Fruit fly (Drosophila melanogaster) whole organism, embryonic: ENCODE measurements around the gene Ppm1.

Experiments used
- Bgb ChIP-seq: fragments of 200-800 bp; sonication (Bioruptor generic); IDR thresholded peaks from 2 replicates; pipeline ENCODE4 v1.3.6; 2022; ENCODE audit warnings: missing biosample characterization, missing genetic modification characterization; ENCODE audit not compliant: partially characterized antibody
- CG10209 ChIP-seq: fragments of 200-800 bp; sonication (Bioruptor generic); optimal IDR thresholded peaks from 3 replicates; lab custom pipeline; 2017; ENCODE audit warnings: missing biosample characterization, mild to moderate bottlenecking, missing genetic modification characterization, missing genetic modification reagents
- CG10431 ChIP-seq: fragments of 200-800 bp; sonication (Bioruptor generic); optimal IDR thresholded peaks from 3 replicates; lab custom pipeline; 2018; ENCODE audit warnings: missing biosample characterization, mild to moderate bottlenecking, missing genetic modification characterization
- CG1233 ChIP-seq: fragments of 200-800 bp; sonication (Bioruptor generic); optimal IDR thresholded peaks from 4 replicates; lab custom pipeline; 2018; ENCODE audit warnings: missing biosample characterization, mild to moderate bottlenecking, missing genetic modification characterization
- CG13287 ChIP-seq: fragments of 200-800 bp; sonication (Bioruptor generic); IDR thresholded peaks from 2 replicates; pipeline ENCODE4 v1.3.6; 2022; ENCODE audit warnings: missing biosample characterization, missing genetic modification characterization; ENCODE audit not compliant: partially characterized antibody
- CG18619 ChIP-seq: fragments of 200-800 bp; sonication (Bioruptor generic); optimal IDR thresholded peaks from 3 replicates; lab custom pipeline; 2017; ENCODE audit warnings: missing biosample characterization, mild to moderate bottlenecking, missing genetic modification characterization
- CG3163 ChIP-seq: fragments of 200-800 bp; sonication (Bioruptor generic); optimal IDR thresholded peaks from 3 replicates; lab custom pipeline; 2016; ENCODE audit warnings: missing biosample characterization, missing genetic modification characterization
- CG32532 ChIP-seq: fragments of 200-800 bp; sonication (Bioruptor generic); IDR thresholded peaks from 2 replicates; pipeline ENCODE4 v1.3.6; 2022; ENCODE audit warnings: missing biosample characterization, missing genetic modification characterization
- CG42726 ChIP-seq: fragments of 200-800 bp; sonication (Bioruptor generic); IDR thresholded peaks from 2 replicates; pipeline ENCODE4 v1.3.6; 2022; ENCODE audit warnings: missing biosample characterization, missing genetic modification characterization; ENCODE audit not compliant: partially characterized antibody
- CG4328 ChIP-seq: fragments of 200-800 bp; sonication (Bioruptor generic); optimal IDR thresholded peaks from 3 replicates; lab custom pipeline; 2017; ENCODE audit warnings: missing biosample characterization, missing genetic modification reagents, missing genetic modification characterization
- CG4360 ChIP-seq: fragments of 200-800 bp; sonication (Bioruptor generic); IDR thresholded peaks from 2 replicates; pipeline ENCODE4 v1.3.6; 2022; ENCODE audit warnings: missing biosample characterization, missing genetic modification characterization
- CG4404 ChIP-seq: fragments of 200-800 bp; sonication (Bioruptor generic); IDR thresholded peaks from 2 replicates; pipeline ENCODE4 v1.3.6; 2022; ENCODE audit warnings: missing biosample characterization, missing genetic modification characterization
- CG4854 ChIP-seq: fragments of 200-800 bp; sonication (Bioruptor generic); optimal IDR thresholded peaks from 2 replicates; lab custom pipeline; 2016; ENCODE audit warnings: missing biosample characterization, missing genetic modification characterization, inconsistent platforms
- CG6654 ChIP-seq: fragments of 200-800 bp; sonication (Bioruptor generic); optimal IDR thresholded peaks from 2 replicates; lab custom pipeline; 2017; ENCODE audit warnings: missing biosample characterization, mild to moderate bottlenecking, missing genetic modification characterization
- CG6765 ChIP-seq: fragments of 200-800 bp; sonication (Bioruptor generic); optimal IDR thresholded peaks from 3 replicates; lab custom pipeline; 2017; ENCODE audit warnings: missing biosample characterization, mild to moderate bottlenecking, missing genetic modification characterization
- CG6791 ChIP-seq: fragments of 200-800 bp; sonication (Bioruptor generic); IDR thresholded peaks from 3 replicates; pipeline ENCODE4 v1.3.6; 2022; ENCODE audit warnings: missing biosample characterization, missing genetic modification characterization; ENCODE audit not compliant: partially characterized antibody
- CG7963 ChIP-seq: fragments of 200-800 bp; sonication (Bioruptor generic); IDR thresholded peaks from 3 replicates; pipeline ENCODE4 v1.3.6; 2022; ENCODE audit warnings: missing biosample characterization, missing genetic modification characterization; ENCODE audit not compliant: partially characterized antibody
- CG7987 ChIP-seq: fragments of 200-800 bp; sonication (Bioruptor generic); optimal IDR thresholded peaks from 2 replicates; lab custom pipeline; 2018; ENCODE audit warnings: missing biosample characterization, mild to moderate bottlenecking, missing genetic modification characterization, moderate library complexity
- CHES-1-like ChIP-seq: fragments of 200-800 bp; sonication (Bioruptor generic); optimal IDR thresholded peaks from 2 replicates; lab custom pipeline; 2016; ENCODE audit warnings: missing biosample characterization, missing genetic modification characterization
- CrebB ChIP-seq: fragments of 200-800 bp; sonication (Bioruptor generic); optimal IDR thresholded peaks from 3 replicates; lab custom pipeline; 2018; ENCODE audit warnings: missing biosample characterization, mild to moderate bottlenecking, missing genetic modification characterization
- Dfd ChIP-seq, 2 experiments: fragments of >200 bp; optimal IDR thresholded peaks; 2 replicates each; lab custom pipeline; 2017; ENCODE audit warnings: missing biosample characterization in 2 of 2, missing genetic modification characterization in 2 of 2
- Elba2 ChIP-seq: fragments of 200-800 bp; sonication (Bioruptor generic); optimal IDR thresholded peaks from 3 replicates; lab custom pipeline; 2016; ENCODE audit warnings: missing biosample characterization, missing genetic modification characterization
- Ets97D ChIP-seq: fragments of 200-800 bp; sonication (Bioruptor generic); optimal IDR thresholded peaks from 3 replicates; lab custom pipeline; 2016; ENCODE audit warnings: missing biosample characterization, missing genetic modification characterization
- Fer3 ChIP-seq: fragments of 200-800 bp; sonication (Bioruptor generic); optimal IDR thresholded peaks from 2 replicates; lab custom pipeline; 2018; ENCODE audit warnings: missing biosample characterization, mild to moderate bottlenecking, missing genetic modification characterization, moderate library complexity
- Mad ChIP-seq: fragments of 200-800 bp; sonication (Bioruptor generic); optimal IDR thresholded peaks from 2 replicates; lab custom pipeline; 2016; ENCODE audit warnings: missing biosample characterization, missing genetic modification characterization
- NC2β ChIP-seq: fragments of 200-800 bp; sonication (Bioruptor generic); optimal IDR thresholded peaks from 2 replicates; lab custom pipeline; 2016; ENCODE audit warnings: missing biosample characterization, missing genetic modification characterization
- Sox100B ChIP-seq: fragments of 200-800 bp; sonication (Bioruptor generic); optimal IDR thresholded peaks from 3 replicates; lab custom pipeline; 2018; ENCODE audit warnings: missing biosample characterization, mild to moderate bottlenecking, missing genetic modification characterization
- ash1 ChIP-seq: fragments of 200-800 bp; sonication (Bioruptor generic); optimal IDR thresholded peaks from 2 replicates; lab custom pipeline; 2018; ENCODE audit warnings: missing biosample characterization, mild to moderate bottlenecking, missing genetic modification characterization
- br ChIP-seq: fragments of >200 bp; optimal IDR thresholded peaks from 2 replicates; lab custom pipeline; 2017
- caup ChIP-seq: fragments of 200-800 bp; sonication (Bioruptor generic); optimal IDR thresholded peaks from 3 replicates; lab custom pipeline; 2017; ENCODE audit warnings: missing biosample characterization, mild to moderate bottlenecking, missing genetic modification characterization, moderate library complexity; ENCODE audit not compliant: severe bottlenecking
- chif ChIP-seq, 2 experiments: fragments of 200-800 bp; sonication (Bioruptor generic); optimal IDR thresholded peaks; 3 replicates each; lab custom pipeline; 2016; ENCODE audit warnings: missing biosample characterization in 2 of 2, missing genetic modification characterization in 2 of 2
- chm ChIP-seq: fragments of 200-800 bp; sonication (Bioruptor generic); IDR thresholded peaks from 2 replicates; pipeline ENCODE4 v1.3.6; 2022; ENCODE audit warnings: missing biosample characterization, missing genetic modification characterization
- dysf ChIP-seq: fragments of 200-800 bp; sonication (Bioruptor generic); IDR thresholded peaks from 3 replicates; pipeline ENCODE4 v1.3.6; 2022; ENCODE audit warnings: missing biosample characterization, missing genetic modification characterization
- exex ChIP-seq: fragments of 200-800 bp; sonication (Bioruptor generic); optimal IDR thresholded peaks from 4 replicates; lab custom pipeline; 2018; ENCODE audit warnings: missing biosample characterization, mild to moderate bottlenecking, missing genetic modification characterization, moderate library complexity
- fd3F ChIP-seq: fragments of 200-800 bp; sonication (Bioruptor generic); optimal IDR thresholded peaks from 2 replicates; lab custom pipeline; 2018; ENCODE audit warnings: missing biosample characterization, mild to moderate bottlenecking, missing genetic modification characterization, moderate library complexity
- fd64A ChIP-seq: fragments of 200-800 bp; sonication (Bioruptor generic); optimal IDR thresholded peaks from 3 replicates; lab custom pipeline; 2018; ENCODE audit warnings: missing biosample characterization, mild to moderate bottlenecking, missing genetic modification characterization
- her ChIP-seq: fragments of 200-800 bp; sonication (Bioruptor generic); optimal IDR thresholded peaks from 2 replicates; lab custom pipeline; 2016; ENCODE audit warnings: missing biosample characterization, missing genetic modification characterization
- klu ChIP-seq: fragments of 200-800 bp; sonication (Bioruptor generic); IDR thresholded peaks from 2 replicates; pipeline ENCODE4 v1.3.6; 2022; ENCODE audit warnings: missing biosample characterization, missing genetic modification characterization
- kni ChIP-seq: fragments of 200-800 bp; sonication (Bioruptor generic); optimal IDR thresholded peaks from 3 replicates; lab custom pipeline; 2017; ENCODE audit warnings: mild to moderate bottlenecking, missing biosample characterization, missing genetic modification reagents, missing genetic modification characterization
- lilli ChIP-seq: fragments of 200-800 bp; sonication (Bioruptor generic); optimal IDR thresholded peaks from 3 replicates; lab custom pipeline; 2016; ENCODE audit warnings: missing biosample characterization, missing genetic modification characterization
- luna ChIP-seq: fragments of 200-800 bp; sonication (Bioruptor generic); optimal IDR thresholded peaks from 2 replicates; lab custom pipeline; 2016; ENCODE audit warnings: missing biosample characterization, missing genetic modification characterization
- mam ChIP-seq: fragments of 200-800 bp; sonication (Bioruptor generic); optimal IDR thresholded peaks from 3 replicates; lab custom pipeline; 2016; ENCODE audit warnings: missing biosample characterization, missing genetic modification characterization
- pb ChIP-seq: fragments of 200-800 bp; sonication (Bioruptor generic); optimal IDR thresholded peaks from 3 replicates; lab custom pipeline; 2016; ENCODE audit warnings: missing biosample characterization, missing genetic modification characterization
- pho ChIP-seq: fragments of 200-800 bp; sonication (Bioruptor generic); optimal IDR thresholded peaks from 2 replicates; lab custom pipeline; 2016; ENCODE audit warnings: missing biosample characterization, missing genetic modification characterization
- row ChIP-seq: fragments of 200-800 bp; sonication (Bioruptor generic); IDR thresholded peaks from 3 replicates; pipeline ENCODE4 v1.3.6; 2022; ENCODE audit warnings: missing biosample characterization, missing genetic modification characterization
- schlank ChIP-seq: fragments of 200-800 bp; sonication (Bioruptor generic); optimal IDR thresholded peaks from 2 replicates; lab custom pipeline; 2018; ENCODE audit warnings: missing biosample characterization, mild to moderate bottlenecking, missing genetic modification characterization
- scrt ChIP-seq: fragments of 200-800 bp; sonication (Bioruptor generic); optimal IDR thresholded peaks from 2 replicates; lab custom pipeline; 2018; ENCODE audit warnings: missing biosample characterization, mild to moderate bottlenecking, missing genetic modification characterization, moderate library complexity
- slp2 ChIP-seq: fragments of 200-800 bp; sonication (Bioruptor generic); optimal IDR thresholded peaks from 2 replicates; lab custom pipeline; 2016; ENCODE audit warnings: missing biosample characterization, missing genetic modification characterization
- tna ChIP-seq: fragments of 200-800 bp; sonication (Bioruptor generic); IDR thresholded peaks from 2 replicates; pipeline ENCODE4 v1.3.6; 2022; ENCODE audit warnings: missing biosample characterization, missing genetic modification characterization; ENCODE audit not compliant: partially characterized antibody

Gene Ppm1

dm6 chr3L:603847-604550 is 22.9 kb downstream of the Ppm1 start, which contains the start of gene CG13893 (continued):
- TF ChIP-seq CG13287 (GFP tag; lab: Robert Waterston, UW) (peak; percentile 70), dysf (GFP tag; lab: Robert Waterston, UW) (peak; percentile 24; the same call in 1 of the 3 replicates), CG7987 (GFP tag; lab: Kevin White, UChicago) (peak; percentile 65), CG4328 (GFP tag; lab: Kevin White, UChicago) (peak; percentile 10), Sox100B (GFP tag; lab: Kevin White, UChicago) (no peak), tna (peak; percentile 51; the same call in 1 of the 2 replicates), luna (GFP tag; lab: Kevin White, UChicago) (no peak), her (peak; percentile 61), pb (GFP tag; lab: Kevin White, UChicago) (peak; percentile 19), slp2 (GFP tag; lab: Kevin White, UChicago) (no peak), Dfd (GFP tag; optimal IDR thresholded peaks at IDR 0.05; lab: Kevin White, UChicago) (no peak), chif (GFP tag; optimal IDR thresholded peaks at IDR 0.05; lab: Kevin White, UChicago) (no peak), Ets97D (GFP tag; lab: Kevin White, UChicago) (peak; percentile 21), CG7963 (GFP tag; lab: Robert Waterston, UW) (peak; percentile 51; the same call in 1 of the 3 replicates), NC2β (GFP tag; lab: Kevin White, UChicago) (no peak), CG6791 (GFP tag; lab: Robert Waterston, UW) (0 out of 3 replicates have a peak, but pooled peaks have one; percentile 12), fd3F (GFP tag; lab: Kevin White, UChicago) (no peak), caup (peak; percentile 65), CG42726 (GFP tag; lab: Robert Waterston, UW) (peak; percentile 78), CrebB (peak; percentile 8), klu (GFP tag; lab: Robert Waterston, UW) (no peak), Elba2 (GFP tag; lab: Kevin White, UChicago) (no peak), kni (GFP tag; lab: Kevin White, UChicago) (peak; percentile 22), mam (peak; percentile 48), schlank (tag; lab: Kevin White, UChicago) (peak; percentile 45), CG10209 (GFP tag; lab: Kevin White, UChicago) (no peak), br (lab: Kevin White, UChicago) (no peak), CG6654 (GFP tag; lab: Kevin White, UChicago) (no peak), CG6765 (peak; percentile 39), Bgb (GFP tag; lab: Robert Waterston, UW) (peak; percentile 68; the same call in 1 of the 2 replicates), pho (GFP tag; lab: Kevin White, UChicago) (peak; percentile 21), chm (GFP tag; lab: Robert Waterston, UW) (peak; percentile 84), CG3163 (GFP tag; lab: Kevin White, UChicago) (peak; percentile 91), CG18619 (GFP tag; lab: Kevin White, UChicago) (peak; percentile 5), CG32532 (GFP tag; lab: Robert Waterston, UW) (peak; percentile 64), exex (tag; lab: Kevin White, UChicago) (peak; percentile 29), fd64A (GFP tag; lab: Kevin White, UChicago) (peak; percentile 53), Mad (no peak), CG1233 (GFP tag; lab: Kevin White, UChicago) (peak; percentile 46), ash1 (no peak), CG4404 (no peak), CG4360 (GFP tag; lab: Robert Waterston, UW) (peak; percentile 33; the same call in 1 of the 2 replicates), lilli (GFP tag; lab: Kevin White, UChicago) (peak; percentile 28), CHES-1-like (GFP tag; lab: Kevin White, UChicago) (peak; percentile 4), CG10431 (GFP tag; lab: Kevin White, UChicago) (no peak), row (peak; percentile 96), scrt (GFP tag; lab: Kevin White, UChicago) (no peak), Fer3 (tag; lab: Kevin White, UChicago) (no peak), CG4854 (GFP tag; lab: Kevin White, UChicago) (peak; percentile 26)
